Worm (Caenorhabditis elegans) whole organism, L4 larva: ENCODE results near the gene ddx-17.

Experiments
- D1046.2 ChIP-seq: fragments of 200-800 bp; sonication (Bioruptor generic); IDR thresholded peaks from 2 replicates; pipeline ENCODE4 v1.3.6; 2022; ENCODE audit warnings: missing genetic modification characterization, missing compliant biosample characterization
- F44E2.7 ChIP-seq: fragments of 200-800 bp; sonication (Bioruptor generic); IDR thresholded peaks from 2 replicates; pipeline ENCODE4 v2.1.2; 2022; ENCODE audit warnings: missing genetic modification characterization, missing compliant biosample characterization
- F49E8.2 ChIP-seq: sonication (generic microtip); optimal IDR thresholded peaks from 2 replicates; lab custom pipeline; 2016; ENCODE audit warnings: missing compliant biosample characterization, mild to moderate bottlenecking, missing genetic modification characterization, borderline replicate concordance
- R02D3.7 ChIP-seq: fragments of 150-350 bp; sonication (generic microtip); optimal IDR thresholded peaks from 3 replicates; lab custom pipeline; 2014; ENCODE audit warnings: missing biosample characterization, missing genetic modification characterization
- T20F7.1 ChIP-seq: fragments of 200-800 bp; sonication (Bioruptor generic); optimal IDR thresholded peaks from 2 replicates; lab custom pipeline; 2018; ENCODE audit warnings: mild to moderate bottlenecking, missing genetic modification characterization, missing compliant biosample characterization
- Y105C5A.15 ChIP-seq: fragments of 200-800 bp; sonication (Bioruptor generic); IDR thresholded peaks from 2 replicates; pipeline ENCODE4 v1.3.6; 2022; ENCODE audit warnings: missing genetic modification characterization, missing compliant biosample characterization
- aly-2 ChIP-seq: sonication (generic microtip); optimal IDR thresholded peaks from 2 replicates; lab custom pipeline; 2018; ENCODE audit warnings: missing biosample characterization, missing genetic modification characterization
- ama-1 ChIP-seq: fragments of 150-350 bp; optimal IDR thresholded peaks from 2 replicates; lab custom pipeline; 2014; ENCODE audit warnings: inconsistent platforms, mixed read lengths
- ceh-20 ChIP-seq: fragments of 200-800 bp; sonication (Bioruptor generic); IDR thresholded peaks from 2 replicates; pipeline ENCODE4 v1.3.6; 2022; ENCODE audit warnings: missing genetic modification reagents, missing genetic modification characterization, missing compliant biosample characterization
- ceh-28 ChIP-seq: fragments of 150-350 bp; optimal IDR thresholded peaks from 2 replicates; lab custom pipeline; 2014; ENCODE audit warnings: missing biosample characterization, missing genetic modification reagents, missing genetic modification characterization
- cey-2 ChIP-seq: sonication (generic microtip); optimal IDR thresholded peaks from 3 replicates; lab custom pipeline; 2017; ENCODE audit warnings: missing genetic modification characterization, mild to moderate bottlenecking, missing compliant biosample characterization, antibody characterized with exemption, borderline replicate concordance; ENCODE audit not compliant: insufficient read depth
- ctbp-1 ChIP-seq: fragments of 200-800 bp; sonication (Bioruptor generic); IDR thresholded peaks from 2 replicates; pipeline ENCODE4 v1.3.6; 2022; ENCODE audit warnings: missing genetic modification reagents, missing genetic modification characterization, missing compliant biosample characterization
- daf-16 ChIP-seq, 3 experiments: sonication (generic microtip); optimal IDR thresholded peaks; 2 replicates each; lab custom pipeline; 2016 to 2017; ENCODE audit warnings: missing genetic modification characterization in 3 of 3, missing genetic modification reagents in 3 of 3, mild to moderate bottlenecking in 2 of 3, missing compliant biosample characterization in 2 of 3, missing biosample characterization in 1 of 3, moderate library complexity in 1 of 3
- daf-19 ChIP-seq: fragments of 200-800 bp; sonication (Bioruptor generic); conservative IDR thresholded peaks from 2 replicates; pipeline ENCODE4 v1.3.6; 2022; ENCODE audit warnings: missing genetic modification characterization, missing compliant biosample characterization
- dmd-8 ChIP-seq: fragments of 200-800 bp; sonication (Bioruptor generic); IDR thresholded peaks from 2 replicates; pipeline ENCODE4 v1.3.6; 2022; ENCODE audit warnings: missing genetic modification characterization, missing compliant biosample characterization
- dpl-1 ChIP-seq: fragments of 150-350 bp; optimal IDR thresholded peaks from 2 replicates; lab custom pipeline; 2014; ENCODE audit warnings: missing biosample characterization, missing genetic modification reagents, missing genetic modification characterization
- duxl-1 ChIP-seq: sonication (generic microtip); optimal IDR thresholded peaks from 2 replicates; lab custom pipeline; 2016; ENCODE audit warnings: mild to moderate bottlenecking, missing genetic modification characterization, moderate library complexity, missing compliant biosample characterization; ENCODE audit not compliant: poor library complexity
- dve-1 ChIP-seq: sonication (generic microtip); optimal IDR thresholded peaks from 2 replicates; lab custom pipeline; 2017; ENCODE audit warnings: antibody characterized with exemption, mild to moderate bottlenecking, missing genetic modification characterization, missing compliant biosample characterization; ENCODE audit not compliant: insufficient read depth
- egl-43 ChIP-seq: fragments of 200-800 bp; sonication (Bioruptor generic); IDR thresholded peaks from 2 replicates; pipeline ENCODE4 v1.3.6; 2022; ENCODE audit warnings: missing genetic modification reagents, missing genetic modification characterization, missing compliant biosample characterization
- fkh-10 ChIP-seq: fragments of 150-350 bp; optimal IDR thresholded peaks from 2 replicates; lab custom pipeline; 2014; ENCODE audit warnings: missing biosample characterization, missing genetic modification reagents, missing genetic modification characterization
- gei-8 ChIP-seq: fragments of 200-800 bp; sonication (Bioruptor generic); optimal IDR thresholded peaks from 2 replicates; lab custom pipeline; 2018; ENCODE audit warnings: mild to moderate bottlenecking, missing genetic modification characterization, missing compliant biosample characterization
- hif-1 ChIP-seq, 2 experiments: sonication (generic microtip); optimal IDR thresholded peaks; 2 replicates each; lab custom pipeline; 2016 to 2017; ENCODE audit warnings: missing compliant biosample characterization in 2 of 2, missing genetic modification characterization in 2 of 2, missing genetic modification reagents in 2 of 2, missing genotype in 2 of 2, mild to moderate bottlenecking in 1 of 2
- hlh-11 ChIP-seq: fragments of 200-800 bp; sonication (Bioruptor generic); optimal IDR thresholded peaks from 2 replicates; lab custom pipeline; 2018; ENCODE audit warnings: mild to moderate bottlenecking, missing genetic modification characterization, missing compliant biosample characterization
- hlh-30 ChIP-seq: sonication (generic microtip); optimal IDR thresholded peaks from 2 replicates; lab custom pipeline; 2017; ENCODE audit warnings: antibody characterized with exemption, mild to moderate bottlenecking, missing genetic modification characterization, missing compliant biosample characterization; ENCODE audit not compliant: insufficient read depth
- hmg-1.1 ChIP-seq: fragments of 200-800 bp; sonication (Bioruptor generic); IDR thresholded peaks from 2 replicates; pipeline ENCODE4 v1.3.6; 2022; ENCODE audit warnings: missing genetic modification reagents, missing genetic modification characterization, missing compliant biosample characterization
- jun-1 ChIP-seq: fragments of 150-350 bp; optimal IDR thresholded peaks from 2 replicates; lab custom pipeline; 2014; ENCODE audit warnings: missing biosample characterization, missing genetic modification reagents, missing genetic modification characterization
- lin-1 ChIP-seq: fragments of 200-800 bp; sonication (Bioruptor generic); IDR thresholded peaks from 2 replicates; pipeline ENCODE4 v1.3.6; 2022; ENCODE audit warnings: missing genetic modification reagents, missing genetic modification characterization, missing compliant biosample characterization
- lin-15B ChIP-seq: fragments of 150-350 bp; sonication (generic microtip); optimal IDR thresholded peaks from 3 replicates; lab custom pipeline; 2014; ENCODE audit warnings: missing biosample characterization, missing genetic modification characterization
- lin-38 ChIP-seq: fragments of 200-800 bp; sonication (Bioruptor generic); IDR thresholded peaks from 2 replicates; pipeline ENCODE4 v1.3.6; 2022; ENCODE audit warnings: missing genetic modification reagents, missing genetic modification characterization, missing compliant biosample characterization
- lsy-2 ChIP-seq, 2 experiments: fragments of 150-350 bp in 1 of 2; sonication (generic microtip) in 1 of 2; optimal IDR thresholded peaks; 2 replicates each; lab custom pipeline; 2014 to 2017; ENCODE audit warnings: missing biosample characterization in 2 of 2, missing genetic modification characterization in 2 of 2
- madf-5 ChIP-seq, 2 experiments: fragments of 200-800 bp; sonication (Bioruptor generic); IDR thresholded peaks; 2 replicates each; pipeline ENCODE4 v1.3.6; 2022; ENCODE audit warnings: missing compliant biosample characterization in 2 of 2, missing genetic modification characterization in 2 of 2
- mdt-29 ChIP-seq: fragments of 200-800 bp; sonication (Bioruptor generic); IDR thresholded peaks from 2 replicates; pipeline ENCODE4 v1.3.6; 2022; ENCODE audit warnings: missing genetic modification reagents, missing genetic modification characterization, missing compliant biosample characterization
- mes-2 ChIP-seq: sonication (generic microtip); optimal IDR thresholded peaks from 2 replicates; lab custom pipeline; 2016; ENCODE audit warnings: missing genotype, mild to moderate bottlenecking, missing genetic modification characterization, missing compliant biosample characterization; ENCODE audit not compliant: poor library complexity, severe bottlenecking
- nhr-102 ChIP-seq: sonication (generic microtip); optimal IDR thresholded peaks from 2 replicates; lab custom pipeline; 2016; ENCODE audit warnings: mild to moderate bottlenecking, missing genetic modification characterization, moderate library complexity, missing compliant biosample characterization
- nhr-11 ChIP-seq: fragments of 150-350 bp; optimal IDR thresholded peaks from 2 replicates; lab custom pipeline; 2014; ENCODE audit warnings: missing biosample characterization, missing genetic modification characterization
- nhr-111 ChIP-seq: fragments of 200-800 bp; sonication (Bioruptor generic); optimal IDR thresholded peaks from 2 replicates; lab custom pipeline; 2018; ENCODE audit warnings: mild to moderate bottlenecking, missing genetic modification characterization, missing compliant biosample characterization
- nhr-237 ChIP-seq: sonication (generic microtip); optimal IDR thresholded peaks from 2 replicates; lab custom pipeline; 2017; ENCODE audit warnings: missing biosample characterization, missing genetic modification characterization
- nhr-28 ChIP-seq: fragments of 150-350 bp; optimal IDR thresholded peaks from 2 replicates; lab custom pipeline; 2014; ENCODE audit warnings: missing biosample characterization, missing genetic modification characterization
- nhr-41 ChIP-seq: fragments of 200-800 bp; sonication (Bioruptor generic); IDR thresholded peaks from 2 replicates; pipeline ENCODE4 v1.3.6; 2022; ENCODE audit warnings: missing genetic modification reagents, missing genetic modification characterization, missing compliant biosample characterization
- nhr-48 ChIP-seq: sonication (generic microtip); optimal IDR thresholded peaks from 2 replicates; lab custom pipeline; 2016; ENCODE audit warnings: mild to moderate bottlenecking, missing genetic modification characterization, missing compliant biosample characterization
- nhr-6 ChIP-seq: fragments of 150-350 bp; optimal IDR thresholded peaks from 2 replicates; lab custom pipeline; 2014; ENCODE audit warnings: missing biosample characterization, missing genetic modification characterization
- nhr-77 ChIP-seq: fragments of 150-350 bp; optimal IDR thresholded peaks from 2 replicates; lab custom pipeline; 2014; ENCODE audit warnings: missing biosample characterization, missing genetic modification characterization
- pha-4 ChIP-seq, 2 experiments: fragments of 150-350 bp in 1 of 2; fragments of 200-800 bp in 1 of 2; sonication (Bioruptor generic) in 1 of 2; IDR thresholded peaks in 1 of 2; optimal IDR thresholded peaks in 1 of 2; 2 replicates each; pipeline versions ENCODE4 v1.3.6 to Lab custom; 2014 to 2022; ENCODE audit warnings: missing genetic modification characterization in 2 of 2, missing genetic modification reagents in 2 of 2, missing biosample characterization in 1 of 2, missing compliant biosample characterization in 1 of 2
- snpc-1.2 ChIP-seq: fragments of 200-800 bp; sonication (Bioruptor generic); IDR thresholded peaks from 2 replicates; pipeline ENCODE4 v1.3.6; 2022; ENCODE audit warnings: missing genetic modification reagents, missing genetic modification characterization, missing compliant biosample characterization
- spr-3 ChIP-seq: fragments of 200-800 bp; sonication (Bioruptor generic); optimal IDR thresholded peaks from 2 replicates; lab custom pipeline; 2018; ENCODE audit warnings: mild to moderate bottlenecking, missing genetic modification characterization, missing compliant biosample characterization
- unc-130 ChIP-seq: sonication (generic microtip); optimal IDR thresholded peaks from 2 replicates; lab custom pipeline; 2016; ENCODE audit warnings: missing genetic modification reagents, missing genetic modification characterization, missing compliant biosample characterization
- vab-7 ChIP-seq: fragments of 200-800 bp; sonication (Bioruptor generic); IDR thresholded peaks from 2 replicates; pipeline ENCODE4 v1.3.6; 2022; ENCODE audit warnings: missing genetic modification reagents, missing genetic modification characterization, missing compliant biosample characterization
- zip-11 ChIP-seq: fragments of 200-800 bp; sonication (Bioruptor generic); IDR thresholded peaks from 2 replicates; pipeline ENCODE4 v1.3.6; 2022; ENCODE audit warnings: missing genetic modification characterization, missing compliant biosample characterization
- ztf-11 ChIP-seq: fragments of 150-350 bp; optimal IDR thresholded peaks from 2 replicates; lab custom pipeline; 2014; ENCODE audit warnings: missing biosample characterization, missing genetic modification characterization

The ddx-17 gene

DNA sequence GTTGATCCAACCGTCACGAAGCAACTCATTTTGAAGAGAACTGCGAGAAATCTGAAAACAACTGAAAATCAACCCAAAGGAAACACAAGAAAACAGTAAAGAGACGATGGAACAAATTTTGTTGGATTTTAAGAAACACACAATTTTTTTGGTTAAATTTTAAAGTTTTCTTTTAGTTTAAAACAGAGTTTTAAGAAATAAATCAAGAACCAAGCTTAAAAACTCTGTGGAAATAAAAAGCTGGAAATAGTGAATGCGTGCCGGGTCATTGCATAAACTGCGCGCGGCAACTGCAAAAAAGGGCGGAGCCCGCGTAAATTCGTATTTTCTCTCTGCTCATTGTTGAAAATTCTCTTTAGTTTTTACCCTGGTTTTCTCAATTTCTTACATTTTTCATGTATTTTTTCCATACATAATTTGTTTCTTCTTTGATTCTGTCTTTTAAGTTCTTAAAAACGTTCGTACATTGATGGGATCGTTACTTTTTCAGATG lies 49.9 kb downstream of the ddx-17 start, which contains the start of the genes algn-13 and R10D12.13 (continued):
- TF ChIP-seq hif-1 (tag; optimal IDR thresholded peaks at IDR 0.05; lab: Kevin White, UChicago): peak in 1 of 2 experiments; percentile 10
- no peak for TF ChIP-seq egl-43
- TF ChIP-seq hlh-11 (tag; lab: Kevin White, UChicago): peak; percentile 55
- TF ChIP-seq daf-16 (GFP tag; optimal IDR thresholded peaks at IDR 0.05; lab: Kevin White, UChicago): no peak
- TF ChIP-seq daf-16 (tag; optimal IDR thresholded peaks at IDR 0.05; lab: Kevin White, UChicago): peak; percentile 27
- peak; percentile 82 for TF ChIP-seq lin-38
- TF ChIP-seq nhr-48 (tag; lab: Kevin White, UChicago): no peak
- peak; percentile 43; the same call in 1 of the 2 replicates for TF ChIP-seq ctbp-1 (GFP tag; lab: Robert Waterston, UW)
- peak; percentile 61 for TF ChIP-seq dve-1 (tag; lab: Kevin White, UChicago)
- no peak for TF ChIP-seq ceh-28 (tag; lab: Kevin White, UChicago)
- TF ChIP-seq mes-2 (tag; lab: Kevin White, UChicago): peak; percentile 93
- TF ChIP-seq F49E8.2 (tag; lab: Kevin White, UChicago): no peak
- no peak for TF ChIP-seq R02D3.7 (tag; lab: Kevin White, UChicago)
- TF ChIP-seq nhr-6 (tag; lab: Kevin White, UChicago): peak; percentile 35
- TF ChIP-seq vab-7 (GFP tag; lab: Robert Waterston, UW): no peak
- TF ChIP-seq madf-5 (GFP tag; IDR thresholded peaks at IDR 0.05; lab: Robert Waterston, UW): no peak
- no peak for TF ChIP-seq nhr-237 (tag; lab: Kevin White, UChicago)
- no peak for TF ChIP-seq cey-2
- TF ChIP-seq lsy-2 (tag; optimal IDR thresholded peaks at IDR 0.05; lab: Kevin White, UChicago): no peak
- TF ChIP-seq dmd-8 (GFP tag; lab: Robert Waterston, UW): no peak
- peak; percentile 19 for TF ChIP-seq nhr-28 (tag; lab: Kevin White, UChicago)
- TF ChIP-seq aly-2 (tag; lab: Kevin White, UChicago): no peak
- TF ChIP-seq gei-8: no peak
- TF ChIP-seq duxl-1 (tag; lab: Kevin White, UChicago): peak; percentile 54
- peak; percentile 70 for TF ChIP-seq dpl-1
- TF ChIP-seq T20F7.1 (GFP tag; lab: Kevin White, UChicago): no peak
- TF ChIP-seq ceh-20 (GFP tag; lab: Robert Waterston, UW): no peak
- peak; percentile 72 for TF ChIP-seq unc-130
- no peak for TF ChIP-seq jun-1 (tag; lab: Kevin White, UChicago)
- TF ChIP-seq ama-1 (lab: Kevin White, UChicago): no peak
- TF ChIP-seq nhr-41 (GFP tag; lab: Robert Waterston, UW): no peak
- TF ChIP-seq D1046.2 (GFP tag; lab: Robert Waterston, UW): no peak
- TF ChIP-seq nhr-102: peak; percentile 19
- no peak for TF ChIP-seq lin-1
- peak; percentile 63 for TF ChIP-seq hmg-1.1
- peak; percentile 1 for TF ChIP-seq nhr-11 (tag; lab: Kevin White, UChicago)
- TF ChIP-seq lin-15B (tag; lab: Kevin White, UChicago): no peak
- TF ChIP-seq fkh-10 (GFP tag; lab: Kevin White, UChicago): no peak
- TF ChIP-seq spr-3 (GFP tag; lab: Kevin White, UChicago): no peak
- peak; percentile 61; the same call in 1 of the 2 replicates for TF ChIP-seq snpc-1.2 (GFP tag; lab: Robert Waterston, UW)
- no peak for TF ChIP-seq Y105C5A.15
- no peak for TF ChIP-seq zip-11 (GFP tag; lab: Robert Waterston, UW)
- TF ChIP-seq nhr-77 (tag; lab: Kevin White, UChicago): no peak
- TF ChIP-seq mdt-29 (GFP tag; lab: Robert Waterston, UW): no peak
- no peak for TF ChIP-seq hlh-30 (tag; lab: Kevin White, UChicago)
- no peak for TF ChIP-seq F44E2.7
- no peak for TF ChIP-seq daf-19
- peak; percentile 73; the same call in 1 of the 2 replicates for TF ChIP-seq pha-4 (GFP tag; IDR thresholded peaks at IDR 0.05; lab: Robert Waterston, UW)
- no peak for TF ChIP-seq pha-4 (tag; optimal IDR thresholded peaks at IDR 0.05; lab: Kevin White, UChicago)
- no peak for TF ChIP-seq nhr-111 (GFP tag; lab: Kevin White, UChicago)
- TF ChIP-seq ztf-11 (tag; lab: Kevin White, UChicago): no peak
